Worm (Caenorhabditis elegans): Measurements from ENCODE around the gene H06H21.8.

H06H21.8 gene

ce11 chrIV:4811863-4812262 is 9.1 kb downstream of the H06H21.8 start, which contains the start of gene srw-95 (continued):
- no peak for TF ChIP-seq zim-3 (tag; optimal IDR thresholded peaks at IDR 0.05)
- TF ChIP-seq lin-26 (GFP tag; IDR thresholded peaks at IDR 0.05) = 0 out of 2 replicates have a peak, but pooled peaks have one; percentile 18
- TF ChIP-seq rpc-1 (optimal IDR thresholded peaks at IDR 0.05) = no peak
- no peak for TF ChIP-seq rpc-1 (tag; optimal IDR thresholded peaks at IDR 0.05)
- no peak for TF ChIP-seq T26A5.8 (tag; optimal IDR thresholded peaks at IDR 0.05)
- peak; percentile 19 for TF ChIP-seq snpc-1.3 (tag; optimal IDR thresholded peaks at IDR 0.05; ENCODE audit: insufficient read depth)
- TF ChIP-seq Y53F4B.3 (GFP tag; IDR thresholded peaks at IDR 0.05) = no peak
- peak; percentile 38 for TF ChIP-seq tbp1 (GFP tag; optimal IDR thresholded peaks at IDR 0.05)

ce11 chrIV:4810377-4810984 is 10.4 kb downstream of the H06H21.8 start, which contains the start of gene eif-1.A:
TSS of gene eif-1.A (plus strand) at chrIV:4810934.
- TF ChIP-seq rpc-1 (optimal IDR thresholded peaks at IDR 0.05) (peak; percentile 4), rpc-1 (tag; optimal IDR thresholded peaks at IDR 0.05) (no peak), snpc-1.1 (tag; optimal IDR thresholded peaks at IDR 0.05; ENCODE audit: insufficient read depth) (peak; percentile 20), efl-1 (GFP tag; optimal IDR thresholded peaks at IDR 0.05) (peak; percentile 5), Y95B8A.8 (GFP tag; IDR thresholded peaks at IDR 0.05) (no peak), dpl-1 (GFP tag; optimal IDR thresholded peaks at IDR 0.05) (peak; percentile 18), lsy-27 (tag; optimal IDR thresholded peaks at IDR 0.05; ENCODE audit: borderline replicate concordance, insufficient read depth) (no peak), mcd-1 (GFP tag; IDR thresholded peaks at IDR 0.05) (peak; percentile 65), snpc-1.3 (tag; optimal IDR thresholded peaks at IDR 0.05; ENCODE audit: insufficient read depth) (no peak), let-607 (tag; optimal IDR thresholded peaks at IDR 0.05) (peak in 1 of 2 experiments; percentile 7), hmg-1.2 (GFP tag; IDR thresholded peaks at IDR 0.05) (peak; percentile 22; the same call in 1 of the 2 replicates), ztf-3 (GFP tag; optimal IDR thresholded peaks at IDR 0.05) (no peak), rec-8 (tag; optimal IDR thresholded peaks at IDR 0.05) (no peak), lin-54 (GFP tag; optimal IDR thresholded peaks at IDR 0.05) (peak; percentile 23), F33H1.4 (GFP tag; IDR thresholded peaks at IDR 0.05) (peak; percentile 41; the same call in 1 of the 2 replicates), F49E8.2 (tag; optimal IDR thresholded peaks at IDR 0.05; ENCODE audit: insufficient read depth) (peak; percentile 6), cebp-1 (GFP tag; IDR thresholded peaks at IDR 0.05) (no peak), cebp-1 (tag; optimal IDR thresholded peaks at IDR 0.05) (peak; percentile 39), ztf-26 (tag; optimal IDR thresholded peaks at IDR 0.05) (no peak), snpc-4 (GFP tag; optimal IDR thresholded peaks at IDR 0.05) (peak; percentile 33), snpc-4 (tag; optimal IDR thresholded peaks at IDR 0.05) (peak; percentile 0 to 84 (median 43)), B0019.2 (GFP tag; conservative IDR thresholded peaks at IDR 0.05) (no peak), him-1 (tag; optimal IDR thresholded peaks at IDR 0.05) (no peak), ztf-18 (tag; optimal IDR thresholded peaks at IDR 0.05) (peak; percentile 15), lsl-1 (GFP tag; optimal IDR thresholded peaks at IDR 0.05) (peak; percentile 39), attf-5 (GFP tag; optimal IDR thresholded peaks at IDR 0.05) (peak; percentile 66), ekl-4 (GFP tag; IDR thresholded peaks at IDR 0.05) (no peak), dpff-1 (tag; optimal IDR thresholded peaks at IDR 0.05) (no peak), F23B12.7 (tag; optimal IDR thresholded peaks at IDR 0.05; ENCODE audit: insufficient read depth) (peak; percentile 62), somi-1 (GFP tag; optimal IDR thresholded peaks at IDR 0.05) (no peak), F37B4.10 (GFP tag; IDR thresholded peaks at IDR 0.05) (no peak), nfya-2 (GFP tag; IDR thresholded peaks at IDR 0.05) (no peak), attf-6 (GFP tag; IDR thresholded peaks at IDR 0.05) (no peak), D2030.7 (GFP tag; IDR thresholded peaks at IDR 0.05) (peak; percentile 46; the same call in 1 of the 2 replicates), pbrm-1 (GFP tag; IDR thresholded peaks at IDR 0.05) (peak; percentile 27; the same call in 1 of the 2 replicates), akir-1 (GFP tag; optimal IDR thresholded peaks at IDR 0.05) (no peak), egl-18 (GFP tag; IDR thresholded peaks at IDR 0.05) (no peak), tbp1 (GFP tag; optimal IDR thresholded peaks at IDR 0.05) (peak; percentile 18), ceh-100 (GFP tag; IDR thresholded peaks at IDR 0.05) (no peak)

Measured in whole organism, young adult.